Worm (Caenorhabditis elegans): ENCODE measurements around the gene F55H2.7.

ce11 chrIII:9483716-9484115 is 32.3 kb downstream of the F55H2.7 start:
- TF ChIP-seq him-1 (tag; optimal IDR thresholded peaks at IDR 0.05): no peak
- no peak for TF ChIP-seq dao-5 (tag; optimal IDR thresholded peaks at IDR 0.05)
- TF ChIP-seq W03F9.2 (tag; optimal IDR thresholded peaks at IDR 0.05): no peak
